Fruit fly (Drosophila melanogaster) whole organism, wandering third instar larva: Measurements from ENCODE around the gene Vps60.

ENCODE experiments used
- Abd-B ChIP-seq: fragments of >200 bp; optimal IDR thresholded peaks from 2 replicates; lab custom pipeline; 2017; ENCODE audit warnings: missing biosample characterization, missing genetic modification characterization
- CrebA ChIP-seq: fragments of 200-800 bp; sonication (Bioruptor generic); optimal IDR thresholded peaks from 2 replicates; lab custom pipeline; 2016; ENCODE audit warnings: missing biosample characterization, mild to moderate bottlenecking, missing genetic modification characterization, borderline replicate concordance
- Dfd ChIP-seq: fragments of >200 bp; optimal IDR thresholded peaks from 2 replicates; lab custom pipeline; 2017; ENCODE audit warnings: missing biosample characterization, missing genetic modification characterization
- Dif ChIP-seq: fragments of 200-275, 200-300 bp; sonication (Bioruptor generic); optimal IDR thresholded peaks from 2 replicates; lab custom pipeline; 2018; ENCODE audit warnings: missing biosample characterization, missing genetic modification characterization; ENCODE audit not compliant: partially characterized antibody
- GATAd ChIP-seq: sonication (Bioruptor generic); optimal IDR thresholded peaks from 2 replicates; lab custom pipeline; 2016; ENCODE audit warnings: missing biosample characterization, missing genetic modification characterization
- Hnf4 ChIP-seq: fragments of 200-800 bp; sonication (Bioruptor generic); optimal IDR thresholded peaks from 2 replicates; lab custom pipeline; 2016; ENCODE audit warnings: missing biosample characterization, mild to moderate bottlenecking, missing genetic modification characterization
- Hr78 ChIP-seq: fragments of >200 bp; optimal IDR thresholded peaks from 2 replicates; lab custom pipeline; 2017; ENCODE audit warnings: missing biosample characterization, missing genetic modification characterization
- Hr83 ChIP-seq: fragments of 200-300 bp; sonication (Bioruptor generic); optimal IDR thresholded peaks from 2 replicates; lab custom pipeline; 2016; ENCODE audit warnings: missing biosample characterization, mild to moderate bottlenecking, missing genetic modification characterization, moderate library complexity; ENCODE audit not compliant: poor library complexity, severe bottlenecking
- Mio ChIP-seq: sonication (Bioruptor generic); optimal IDR thresholded peaks from 2 replicates; lab custom pipeline; 2016; ENCODE audit warnings: missing biosample characterization, missing genetic modification characterization
- Myc ChIP-seq: fragments of >200 bp; optimal IDR thresholded peaks from 2 replicates; lab custom pipeline; 2017
- N ChIP-seq: fragments of >200 bp; optimal IDR thresholded peaks from 2 replicates; lab custom pipeline; 2018; ENCODE audit warnings: missing biosample characterization, missing external identifiers, missing genetic modification characterization
- OdsH ChIP-seq: fragments of 200-800 bp; sonication (Bioruptor generic); optimal IDR thresholded peaks from 2 replicates; lab custom pipeline; 2016; ENCODE audit warnings: missing biosample characterization, mild to moderate bottlenecking, missing genetic modification characterization
- Rel ChIP-seq, 2 experiments: fragments of 200-800 bp; sonication (Bioruptor generic) in 1 of 2; optimal IDR thresholded peaks; 2 replicates in 1 of 2; 3 replicates in 1 of 2; lab custom pipeline; 2016 to 2019; ENCODE audit warnings: mild to moderate bottlenecking in 2 of 2, missing biosample characterization in 2 of 2, missing genetic modification characterization in 2 of 2, moderate library complexity in 1 of 2
- Vsx2 ChIP-seq: fragments of 200-300, 225-300 bp; sonication (Bioruptor generic); optimal IDR thresholded peaks from 2 replicates; lab custom pipeline; 2018; ENCODE audit warnings: missing biosample characterization, missing genetic modification characterization; ENCODE audit not compliant: partially characterized antibody
- brk ChIP-seq: fragments of 200-800 bp; sonication (Bioruptor generic); optimal IDR thresholded peaks from 2 replicates; lab custom pipeline; 2016; ENCODE audit warnings: missing biosample characterization, mild to moderate bottlenecking, missing genetic modification characterization
- dl ChIP-seq, 2 experiments: fragments of 175-275, 200-275 bp in 1 of 2; fragments of 200-275 bp in 1 of 2; sonication (Bioruptor generic); optimal IDR thresholded peaks; lab custom pipeline; 2018; ENCODE audit warnings: mild to moderate bottlenecking in 2 of 2, missing biosample characterization in 2 of 2, missing genetic modification characterization in 2 of 2, moderate library complexity in 2 of 2; ENCODE audit not compliant: partially characterized antibody in 2 of 2, insufficient read depth in 1 of 2
- dmrt93B ChIP-seq: fragments of 200-800 bp; sonication (Bioruptor generic); optimal IDR thresholded peaks from 2 replicates; lab custom pipeline; 2018; ENCODE audit warnings: missing biosample characterization, mild to moderate bottlenecking, missing genetic modification characterization
- ey ChIP-seq: fragments of 200-800 bp; sonication (Bioruptor generic); optimal IDR thresholded peaks from 2 replicates; lab custom pipeline; 2016; ENCODE audit warnings: missing biosample characterization, missing genetic modification characterization
- foxo ChIP-seq, 2 experiments: fragments of 200-800 bp; sonication (Bioruptor generic); optimal IDR thresholded peaks; 2 replicates in 1 of 2; 3 replicates in 1 of 2; lab custom pipeline; 2016 to 2017; ENCODE audit warnings: missing biosample characterization in 2 of 2, missing genetic modification characterization in 2 of 2
- h ChIP-seq: fragments of 200-800 bp; sonication (Bioruptor generic); optimal IDR thresholded peaks from 3 replicates; lab custom pipeline; 2016; ENCODE audit warnings: missing biosample characterization, mild to moderate bottlenecking, missing genetic modification characterization
- jim ChIP-seq: fragments of 175-275, 200-325 bp; sonication (Bioruptor generic); optimal IDR thresholded peaks from 2 replicates; lab custom pipeline; 2016; ENCODE audit warnings: missing biosample characterization, mild to moderate bottlenecking, missing genetic modification characterization
- lola ChIP-seq: fragments of >200 bp; optimal IDR thresholded peaks from 2 replicates; lab custom pipeline; 2017; ENCODE audit warnings: missing biosample characterization, missing genetic modification characterization
- pan ChIP-seq: fragments of >200 bp; optimal IDR thresholded peaks from 2 replicates; lab custom pipeline; 2017
- psq ChIP-seq: fragments of 200-800 bp; sonication (Bioruptor generic); optimal IDR thresholded peaks from 3 replicates; lab custom pipeline; 2017; ENCODE audit warnings: missing biosample characterization, mild to moderate bottlenecking, missing genetic modification characterization, moderate library complexity
- rgr ChIP-seq: fragments of 200-800 bp; sonication (Bioruptor generic); optimal IDR thresholded peaks from 3 replicates; lab custom pipeline; 2016; ENCODE audit warnings: missing biosample characterization, mild to moderate bottlenecking, missing genetic modification characterization
- sv ChIP-seq: fragments of 200-800 bp; sonication (Bioruptor generic); optimal IDR thresholded peaks from 3 replicates; lab custom pipeline; 2016; ENCODE audit warnings: missing biosample characterization, missing genetic modification characterization
- tai ChIP-seq: sonication (Bioruptor generic); optimal IDR thresholded peaks from 2 replicates; lab custom pipeline; 2016; ENCODE audit warnings: missing biosample characterization, missing genetic modification characterization
- usp ChIP-seq: fragments of >200 bp; optimal IDR thresholded peaks from 2 replicates; lab custom pipeline; 2017; ENCODE audit warnings: missing biosample characterization, missing genetic modification characterization
- woc ChIP-seq: sonication (Bioruptor generic); optimal IDR thresholded peaks from 2 replicates; lab custom pipeline; 2016; ENCODE audit warnings: missing biosample characterization, mild to moderate bottlenecking, missing genetic modification characterization

Gene Vps60

dm6 chr3L:17588686-17589085, 32.7 kb downstream of the Vps60 start:
- TF ChIP-seq Mio (GFP tag; lab: Kevin White, UChicago) (no peak), Vsx2 (no peak), tai (GFP tag; lab: Kevin White, UChicago) (no peak), rgr (GFP tag; lab: Kevin White, UChicago) (no peak), usp (GFP tag; lab: Kevin White, UChicago) (no peak), jim (GFP tag; lab: Kevin White, UChicago) (no peak), dl (GFP tag; optimal IDR thresholded peaks at IDR 0.05; lab: Kevin White, UChicago; ENCODE audit: insufficient read depth in 1 of 2, partially characterized antibody in 2 of 2) (no peak), OdsH (GFP tag; lab: Kevin White, UChicago) (no peak), psq (GFP tag; lab: Kevin White, UChicago) (no peak), CrebA (GFP tag; lab: Kevin White, UChicago) (no peak)
- TF ChIP-seq, all 38 proteins: peak for 0

- TF ChIP-seq Hr83 (GFP tag; lab: Kevin White, UChicago) (no peak), N (GFP tag; lab: Kevin White, UChicago) (no peak), sv (no peak), Hnf4 (GFP tag; lab: Kevin White, UChicago) (no peak), lola (no peak), foxo (GFP tag; optimal IDR thresholded peaks at IDR 0.05; lab: Kevin White, UChicago) (no peak), pan (no peak), h (GFP tag; lab: Kevin White, UChicago) (no peak)
Observed at dm6 chr3L:17587897-17588296, 33.5 kb downstream of the Vps60 start.

DNA sequence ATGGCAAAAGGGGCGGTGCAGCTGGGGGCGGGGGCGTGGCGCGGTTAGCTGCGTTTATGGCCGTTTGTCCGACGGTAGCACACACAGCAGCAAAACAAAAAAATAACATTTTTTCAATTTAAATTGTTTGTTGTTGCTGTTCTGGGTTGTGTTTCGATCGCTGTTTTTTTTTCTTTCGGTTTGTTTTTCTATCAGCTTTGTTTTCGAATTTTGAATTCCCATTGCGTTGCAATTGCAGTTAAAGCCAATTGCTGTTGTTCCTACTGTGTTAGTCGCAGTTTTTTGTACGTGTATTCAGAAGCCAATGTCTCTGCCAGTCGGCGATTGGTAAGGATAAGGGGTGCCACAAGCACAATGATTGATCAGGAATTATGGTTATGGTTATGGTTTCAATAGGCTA, 34.1 kb downstream of the Vps60 start:
- TF ChIP-seq Mio (GFP tag; lab: Kevin White, UChicago), result no peak
- no peak for TF ChIP-seq dmrt93B
- TF ChIP-seq Dif (GFP tag; lab: Kevin White, UChicago), result no peak
- no peak for TF ChIP-seq brk
- TF ChIP-seq Rel (GFP tag; optimal IDR thresholded peaks at IDR 0.05; lab: Kevin White, UChicago), result no peak
- TF ChIP-seq Rel (tag; optimal IDR thresholded peaks at IDR 0.05; lab: Kevin White, UChicago), result no peak
- no peak for TF ChIP-seq dl (GFP tag; optimal IDR thresholded peaks at IDR 0.05; lab: Kevin White, UChicago; ENCODE audit: insufficient read depth in 1 of 2, partially characterized antibody in 2 of 2)
- no peak for TF ChIP-seq GATAd (GFP tag; lab: Kevin White, UChicago)
- TF ChIP-seq rgr (GFP tag; lab: Kevin White, UChicago), result no peak
- no peak for TF ChIP-seq tai (GFP tag; lab: Kevin White, UChicago)
- no peak for TF ChIP-seq usp (GFP tag; lab: Kevin White, UChicago)

dm6 chr3L:17586370-17587048, 34.9 kb downstream of the Vps60 start:
- TF ChIP-seq Hr78 (GFP tag; lab: Kevin White, UChicago) (no peak), pan (no peak), Rel (GFP tag; optimal IDR thresholded peaks at IDR 0.05; lab: Kevin White, UChicago) (no peak), Rel (tag; optimal IDR thresholded peaks at IDR 0.05; lab: Kevin White, UChicago) (no peak), Abd-B (GFP tag; lab: Kevin White, UChicago) (no peak), Myc (no peak), OdsH (GFP tag; lab: Kevin White, UChicago) (no peak), jim (GFP tag; lab: Kevin White, UChicago) (no peak), dl (GFP tag; optimal IDR thresholded peaks at IDR 0.05; lab: Kevin White, UChicago; ENCODE audit: insufficient read depth in 1 of 2, partially characterized antibody in 2 of 2) (no peak), woc (GFP tag; lab: Kevin White, UChicago) (no peak), rgr (GFP tag; lab: Kevin White, UChicago) (no peak), psq (GFP tag; lab: Kevin White, UChicago) (no peak), GATAd (GFP tag; lab: Kevin White, UChicago) (no peak)

dm6 chr3L:17584718-17585117, 36.7 kb downstream of the Vps60 start:
- TF ChIP-seq Dfd (peak; percentile 4), ey (GFP tag; lab: Kevin White, UChicago) (no peak), Rel (GFP tag; optimal IDR thresholded peaks at IDR 0.05; lab: Kevin White, UChicago) (no peak), Rel (tag; optimal IDR thresholded peaks at IDR 0.05; lab: Kevin White, UChicago) (peak; percentile 80)
